Worm (Caenorhabditis elegans) whole organism, midembryonic: ENCODE data around the gene F53F4.11.

ENCODE experiments used
- T22C8.4 ChIP-seq: fragments of 200-800 bp; sonication (Bioruptor generic); IDR thresholded peaks from 2 replicates; pipeline ENCODE4 v1.3.6; 2022; ENCODE audit warnings: missing genetic modification characterization, missing compliant biosample characterization
- flt-1 ChIP-seq: fragments of 200-800 bp; sonication (Bioruptor generic); IDR thresholded peaks from 2 replicates; pipeline ENCODE4 v1.3.6; 2022; ENCODE audit warnings: missing genetic modification characterization, missing compliant biosample characterization
- med-1 ChIP-seq: sonication (generic microtip); optimal IDR thresholded peaks from 2 replicates; lab custom pipeline; 2017; ENCODE audit warnings: missing genetic modification characterization, mild to moderate bottlenecking, missing compliant biosample characterization, antibody characterized with exemption, missing genetic modification reagents; ENCODE audit not compliant: insufficient read depth

DNA sequence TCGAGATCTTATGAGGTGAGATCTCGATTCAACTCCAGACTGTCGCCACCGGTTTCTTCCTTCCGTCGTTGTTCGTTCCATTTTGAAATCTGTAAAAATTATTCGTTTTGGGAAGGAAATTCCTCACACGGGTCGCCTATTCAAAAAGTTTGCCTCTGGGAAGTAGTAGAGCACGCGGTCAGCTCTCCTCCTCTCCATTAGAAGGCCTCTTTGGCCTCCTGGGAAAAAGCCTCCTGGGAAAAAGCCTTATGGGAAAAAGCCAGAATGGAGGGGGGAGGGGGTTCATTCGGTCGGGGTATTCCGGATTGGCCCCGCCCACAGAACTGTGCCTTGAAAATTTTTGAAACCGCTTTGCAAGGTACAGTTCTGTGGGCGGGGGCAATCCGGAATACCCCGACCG is 23.3 kb upstream of the F53F4.11 start:
- TF ChIP-seq flt-1 (GFP tag; lab: Robert Waterston, UW) (no peak), med-1 (GFP tag; lab: Kevin White, UChicago) (no peak), T22C8.4 (no peak)
